Worm (Caenorhabditis elegans) whole organism, L4/young adult: ENCODE data around the gene clc-8.

Experiments
- W03F9.2 ChIP-seq: fragments of 150-350 bp; optimal IDR thresholded peaks from 2 replicates; lab custom pipeline; 2014; ENCODE audit warnings: missing biosample characterization, missing genetic modification characterization
- dao-5 ChIP-seq: sonication (generic microtip); optimal IDR thresholded peaks from 2 replicates; lab custom pipeline; 2016; ENCODE audit warnings: missing genotype, missing genetic modification characterization, moderate library complexity, missing compliant biosample characterization
- him-1 ChIP-seq: sonication (generic microtip); optimal IDR thresholded peaks from 2 replicates; lab custom pipeline; 2016; ENCODE audit warnings: missing genotype, missing genetic modification reagents, missing genetic modification characterization, missing compliant biosample characterization

ce11 chrIV:14408569-14408968, 14.6 kb downstream of the clc-8 start:
- TF ChIP-seq him-1, result no peak
- TF ChIP-seq dao-5 (tag; lab: Kevin White, UChicago), result no peak
- TF ChIP-seq W03F9.2 (tag; lab: Kevin White, UChicago), result no peak
